Fruit fly (Drosophila melanogaster): Measurements from ENCODE around the gene CG42795.

Gene CG42795

DNA sequence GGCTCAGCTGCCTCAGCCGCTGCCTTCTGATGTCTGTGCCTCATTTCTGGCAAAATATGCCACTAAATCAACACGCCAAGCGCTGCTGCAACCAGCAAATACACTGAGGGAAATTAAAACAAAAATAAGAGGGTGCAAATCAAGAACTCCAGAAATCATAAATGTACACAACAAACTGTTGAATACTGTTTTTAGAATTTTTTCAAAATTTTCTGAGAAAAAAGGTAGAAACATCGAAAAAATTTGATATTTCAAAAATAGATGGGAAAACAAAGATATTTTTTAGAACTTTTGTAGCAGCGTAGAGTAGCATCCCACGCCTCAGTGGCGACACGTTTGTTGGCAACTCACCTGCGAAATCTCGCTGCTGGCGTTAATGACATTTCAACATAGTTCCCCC lies 47.2 kb downstream of the CG42795 start (continued):
- TF ChIP-seq CG11294 (GFP tag; IDR thresholded peaks at IDR 0.05) (peak; percentile 35; the same call in 1 of the 2 replicates), fd85E (GFP tag; optimal IDR thresholded peaks at IDR 0.05) (no peak), CG1621 (tag; optimal IDR thresholded peaks at IDR 0.05) (no peak), CG16779 (tag; optimal IDR thresholded peaks at IDR 0.05) (no peak), CG8632 (GFP tag; optimal IDR thresholded peaks at IDR 0.05) (no peak), fd59A (GFP tag; optimal IDR thresholded peaks at IDR 0.05) (no peak), CG6163 (GFP tag; IDR thresholded peaks at IDR 0.05) (peak; percentile 69), CG11762 (GFP tag; optimal IDR thresholded peaks at IDR 0.05; ENCODE audit: insufficient read depth) (peak; percentile 11), Sox14 (GFP tag; optimal IDR thresholded peaks at IDR 0.05) (no peak), lz (GFP tag; optimal IDR thresholded peaks at IDR 0.05) (no peak), CG6792 (GFP tag; optimal IDR thresholded peaks at IDR 0.05) (no peak), Hr39 (GFP tag; optimal IDR thresholded peaks at IDR 0.05) (no peak), CG32006 (GFP tag; optimal IDR thresholded peaks at IDR 0.05) (peak; percentile 60), CG6808 (GFP tag; optimal IDR thresholded peaks at IDR 0.05) (no peak), achi (GFP tag; optimal IDR thresholded peaks at IDR 0.05) (no peak), Ets21C (GFP tag; optimal IDR thresholded peaks at IDR 0.05) (no peak), CG15336 (GFP tag; IDR thresholded peaks at IDR 0.05) (peak; percentile 67), CG6276 (GFP tag; optimal IDR thresholded peaks at IDR 0.05) (peak; percentile 43), CG3919 (GFP tag; optimal IDR thresholded peaks at IDR 0.05) (peak; percentile 9)

DNA sequence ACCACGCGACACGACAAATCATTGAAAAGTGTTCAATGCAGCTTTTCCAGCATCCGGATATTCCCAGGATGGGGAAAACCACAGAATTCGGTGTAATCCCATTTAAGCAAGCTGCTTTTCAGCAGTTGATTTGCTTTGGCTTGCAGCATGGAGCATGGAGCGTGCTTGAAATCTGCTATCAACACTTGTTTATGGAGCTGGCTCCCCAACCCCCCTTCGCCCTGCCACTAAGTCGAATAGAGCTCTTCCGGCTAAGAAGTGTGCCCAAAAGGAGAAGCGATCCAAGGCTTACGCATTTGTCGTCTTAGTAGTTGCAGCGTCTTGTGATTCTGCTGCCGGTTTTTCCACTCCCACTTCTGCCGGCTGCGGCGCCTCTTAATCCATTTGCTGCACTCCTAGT lies 48.8 kb downstream of the CG42795 start:
- TF ChIP-seq Lpt (GFP tag; optimal IDR thresholded peaks at IDR 0.05) (no peak), CG1621 (tag; optimal IDR thresholded peaks at IDR 0.05) (no peak), CG3919 (GFP tag; optimal IDR thresholded peaks at IDR 0.05) (no peak), OdsH (GFP tag; optimal IDR thresholded peaks at IDR 0.05) (no peak), CG15336 (GFP tag; IDR thresholded peaks at IDR 0.05) (no peak), spab (GFP tag; optimal IDR thresholded peaks at IDR 0.05) (no peak), Blimp-1 (GFP tag; optimal IDR thresholded peaks at IDR 0.05) (no peak), CG11294 (GFP tag; IDR thresholded peaks at IDR 0.05) (no peak), Sox14 (GFP tag; optimal IDR thresholded peaks at IDR 0.05) (no peak), cyc (GFP tag; optimal IDR thresholded peaks at IDR 0.05) (no peak), vri (GFP tag; optimal IDR thresholded peaks at IDR 0.05) (no peak), CG8119 (GFP tag; IDR thresholded peaks at IDR 0.05) (no peak), CG4318 (GFP tag; optimal IDR thresholded peaks at IDR 0.05) (no peak), eg (GFP tag; IDR thresholded peaks at IDR 0.05) (no peak), CG16779 (tag; optimal IDR thresholded peaks at IDR 0.05) (no peak), fkh (GFP tag; optimal IDR thresholded peaks at IDR 0.05) (no peak), Hr38 (GFP tag; optimal IDR thresholded peaks at IDR 0.05) (no peak), CG8319 (GFP tag; optimal IDR thresholded peaks at IDR 0.05) (no peak)

DNA sequence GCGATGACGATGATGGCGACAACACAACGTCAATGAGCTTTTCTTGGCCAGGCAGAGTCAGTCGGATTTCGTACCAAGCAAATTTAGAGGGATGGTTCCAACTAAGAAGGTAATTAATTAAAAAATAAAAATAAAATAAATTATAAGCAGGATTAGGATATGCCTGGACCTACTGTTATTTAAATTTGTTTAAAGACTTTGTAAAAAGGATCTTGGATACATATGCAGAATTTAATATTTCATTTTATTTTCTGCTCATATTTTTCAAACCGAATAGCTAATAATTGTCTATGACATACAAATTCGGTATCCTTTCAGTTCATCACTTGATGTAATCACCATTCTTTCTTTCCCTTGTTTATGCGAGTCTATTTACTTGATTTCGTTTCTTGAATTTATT lies 49.3 kb downstream of the CG42795 start:
- no peak for TF ChIP-seq CG3919 (GFP tag; optimal IDR thresholded peaks at IDR 0.05)
- no peak for TF ChIP-seq CG1621 (tag; optimal IDR thresholded peaks at IDR 0.05)
- TF ChIP-seq CG7368 (GFP tag; optimal IDR thresholded peaks at IDR 0.05) = no peak
- no peak for TF ChIP-seq Lpt (GFP tag; optimal IDR thresholded peaks at IDR 0.05)
- TF ChIP-seq CG32006 (GFP tag; optimal IDR thresholded peaks at IDR 0.05) = peak; percentile 8

DNA sequence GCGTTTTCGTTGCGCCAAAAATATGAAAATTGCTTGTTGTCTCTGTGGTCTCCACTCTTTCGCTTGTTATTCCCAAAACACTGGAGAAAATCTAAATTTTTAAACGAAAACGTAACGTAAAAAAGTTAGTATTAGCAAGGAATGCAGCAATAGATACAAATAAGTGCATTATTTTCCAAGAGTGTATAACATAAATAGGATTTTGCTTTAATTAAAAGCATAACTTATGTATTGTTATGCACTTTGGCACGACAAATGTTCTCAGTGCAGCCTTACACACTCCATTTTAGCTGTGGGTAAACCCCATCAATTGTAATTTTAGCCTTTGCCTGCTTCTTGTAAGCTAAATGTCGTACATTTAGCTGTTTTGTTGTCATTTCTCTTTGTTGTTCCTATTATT lies 50.5 kb downstream of the CG42795 start:
- no peak for TF ChIP-seq dsx (GFP tag; optimal IDR thresholded peaks at IDR 0.05; ENCODE audit: poor library complexity, severe bottlenecking)
- TF ChIP-seq fd85E (GFP tag; optimal IDR thresholded peaks at IDR 0.05) = no peak
- TF ChIP-seq svp (GFP tag) = no peak
- TF ChIP-seq CG6854 (GFP tag; optimal IDR thresholded peaks at IDR 0.05) = no peak
- TF ChIP-seq CG6276 (GFP tag; optimal IDR thresholded peaks at IDR 0.05) = no peak
- peak; percentile 24 for TF ChIP-seq CG3919 (GFP tag; optimal IDR thresholded peaks at IDR 0.05)
- peak; percentile 15 for TF ChIP-seq esn (GFP tag; optimal IDR thresholded peaks at IDR 0.05)
- no peak for TF ChIP-seq fd59A (GFP tag; optimal IDR thresholded peaks at IDR 0.05)
- peak; percentile 64; the same call in 2 of the 3 replicates for TF ChIP-seq eg (GFP tag; IDR thresholded peaks at IDR 0.05)
- TF ChIP-seq spab (GFP tag; optimal IDR thresholded peaks at IDR 0.05) = no peak
- no peak for TF ChIP-seq ss (GFP tag; optimal IDR thresholded peaks at IDR 0.05)
- TF ChIP-seq CG34406 (GFP tag; optimal IDR thresholded peaks at IDR 0.05) = peak; percentile 3
- TF ChIP-seq CG10631 (GFP tag; optimal IDR thresholded peaks at IDR 0.05) = peak; percentile 10
- peak; percentile 58; the same call in 2 of the 3 replicates for TF ChIP-seq CG6163 (GFP tag; IDR thresholded peaks at IDR 0.05)
- peak; percentile 68 for TF ChIP-seq Eip78C (GFP tag)
- TF ChIP-seq OdsH (GFP tag; optimal IDR thresholded peaks at IDR 0.05) = no peak
- TF ChIP-seq CG16779 (tag; optimal IDR thresholded peaks at IDR 0.05) = no peak
- TF ChIP-seq Met (GFP tag; optimal IDR thresholded peaks at IDR 0.05) = peak; percentile 31
- no peak for TF ChIP-seq Ets96B (tag; optimal IDR thresholded peaks at IDR 0.05)
- TF ChIP-seq Hr39 (GFP tag; optimal IDR thresholded peaks at IDR 0.05) = no peak
- no peak for TF ChIP-seq CG10669 (GFP tag; optimal IDR thresholded peaks at IDR 0.05)
- peak; percentile 59; the same call in 1 of the 2 replicates for TF ChIP-seq CG15336 (GFP tag; IDR thresholded peaks at IDR 0.05)
- no peak for TF ChIP-seq CG31627 (GFP tag; optimal IDR thresholded peaks at IDR 0.05)
- TF ChIP-seq CG6808 (GFP tag; optimal IDR thresholded peaks at IDR 0.05) = no peak
- no peak for TF ChIP-seq acj6 (GFP tag; optimal IDR thresholded peaks at IDR 0.05)

Data from whole organism, prepupa.